Worm (Caenorhabditis elegans) whole organism, L2 larva: Measurements from ENCODE around the gene mig-22.

Experiments
- ceh-16 ChIP-seq: fragments of 150-350 bp; optimal IDR thresholded peaks from 2 replicates; lab custom pipeline; 2014; ENCODE audit warnings: missing biosample characterization, missing genetic modification characterization
- egl-27 ChIP-seq: sonication (generic microtip); optimal IDR thresholded peaks from 3 replicates; lab custom pipeline; 2017; ENCODE audit warnings: missing biosample characterization, missing genetic modification reagents, missing genetic modification characterization
- elt-1 ChIP-seq: fragments of 150-350 bp; optimal IDR thresholded peaks from 2 replicates; lab custom pipeline; 2014; ENCODE audit warnings: missing biosample characterization, missing genetic modification characterization
- lin-39 ChIP-seq: fragments of 150-350 bp; optimal IDR thresholded peaks from 2 replicates; lab custom pipeline; 2014; ENCODE audit warnings: missing biosample characterization, missing genetic modification reagents, missing genetic modification characterization
- ztf-11 ChIP-seq: sonication (generic microtip); optimal IDR thresholded peaks from 2 replicates; lab custom pipeline; 2017; ENCODE audit warnings: missing biosample characterization, missing genetic modification characterization

DNA sequence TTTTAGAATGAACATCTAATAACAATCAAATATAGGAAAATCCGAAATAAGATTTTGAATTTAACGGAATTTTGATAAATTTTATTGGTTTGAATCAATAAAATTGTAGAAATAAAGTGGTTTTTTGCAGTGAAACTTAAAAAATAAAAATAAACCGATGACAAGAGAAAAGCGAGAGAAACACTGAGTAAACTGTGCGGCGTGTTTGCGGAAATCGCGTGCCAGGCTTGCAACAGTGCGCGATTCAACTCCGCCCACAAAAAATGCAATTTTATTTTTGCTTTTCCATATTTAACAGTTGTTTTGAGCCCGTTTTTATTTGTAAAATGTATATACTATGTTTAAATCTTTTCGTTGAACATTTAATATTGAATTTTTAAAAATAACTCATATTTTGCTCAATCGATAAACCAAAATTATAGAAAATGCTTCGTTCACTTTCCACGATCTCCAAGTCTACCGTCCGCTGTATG, 783 bp upstream of the mig-22 start, which contains the start of gene mtss-1:
- TF ChIP-seq egl-27 (tag; lab: Kevin White, UChicago) (no peak), lin-39 (tag; lab: Kevin White, UChicago) (no peak), elt-1 (tag; lab: Kevin White, UChicago) (no peak), ztf-11 (tag; lab: Kevin White, UChicago) (no peak), ceh-16 (tag; lab: Kevin White, UChicago) (no peak)
